Worm (Caenorhabditis elegans) whole organism, midembryonic: ENCODE measurements around the gene nspd-7.

ENCODE experiments used
- T22C8.4 ChIP-seq: fragments of 200-800 bp; sonication (Bioruptor generic); IDR thresholded peaks from 2 replicates; pipeline ENCODE4 v1.3.6; 2022; ENCODE audit warnings: missing genetic modification characterization, missing compliant biosample characterization
- cog-1 ChIP-seq: sonication (generic microtip); optimal IDR thresholded peaks from 2 replicates; lab custom pipeline; 2016; ENCODE audit warnings: missing genetic modification characterization, missing compliant biosample characterization
- flt-1 ChIP-seq: fragments of 200-800 bp; sonication (Bioruptor generic); IDR thresholded peaks from 2 replicates; pipeline ENCODE4 v1.3.6; 2022; ENCODE audit warnings: missing genetic modification characterization, missing compliant biosample characterization
- klf-2 ChIP-seq: fragments of 200-800 bp; sonication (Bioruptor generic); conservative IDR thresholded peaks from 2 replicates; pipeline ENCODE4 v1.3.6; 2022; ENCODE audit warnings: missing genetic modification reagents, missing genetic modification characterization, missing compliant biosample characterization
- med-1 ChIP-seq: sonication (generic microtip); optimal IDR thresholded peaks from 2 replicates; lab custom pipeline; 2017; ENCODE audit warnings: missing genetic modification characterization, mild to moderate bottlenecking, missing compliant biosample characterization, antibody characterized with exemption, missing genetic modification reagents; ENCODE audit not compliant: insufficient read depth
- ztf-29 ChIP-seq: fragments of 200-800 bp; sonication (Bioruptor generic); IDR thresholded peaks from 2 replicates; pipeline ENCODE4 v1.3.6; 2022; ENCODE audit warnings: missing genetic modification reagents, missing genetic modification characterization, missing compliant biosample characterization

- TF ChIP-seq ztf-29 (GFP tag; lab: Robert Waterston, UW) (no peak), T22C8.4 (GFP tag; lab: Robert Waterston, UW) (no peak), cog-1 (no peak), klf-2 (no peak), flt-1 (GFP tag; lab: Robert Waterston, UW) (no peak), med-1 (no peak)
Observed at ce11 chrIV:10232456-10232855, 36.5 kb downstream of the nspd-7 start, which contains the start of gene F01G10.4.
